ENCODE assay signal across 5 worm cellular contexts in genomic region chrII:12799927-12800522, ce11.
TF ChIP-seq lines count a peak whose summit lies in the region.

No protein-coding gene starts in this region.

TF ChIP-seq in whole organism, L1 larva, 84 proteins besides CTCF, POLR2A, EP300 and RAD21 (continued from another document and continues in another):
- TF ChIP-seq aha-1 (tag; optimal IDR thresholded peaks at IDR 0.05; lab: Kevin White, UChicago), result no peak
- TF ChIP-seq grh-1 (GFP tag; IDR thresholded peaks at IDR 0.05; lab: Robert Waterston, UW), result peak; percentile 34; the same call in 1 of the 2 replicates
- TF ChIP-seq snu-23 (GFP tag; optimal IDR thresholded peaks at IDR 0.05; lab: Kevin White, UChicago), result peak; percentile 61
- TF ChIP-seq dsc-1 (tag; optimal IDR thresholded peaks at IDR 0.05; lab: Kevin White, UChicago), result no peak
- TF ChIP-seq nhr-71 (tag; optimal IDR thresholded peaks at IDR 0.05; lab: Kevin White, UChicago), result peak; percentile 68
- TF ChIP-seq unc-98 (GFP tag; IDR thresholded peaks at IDR 0.05; lab: Robert Waterston, UW), result no peak
- TF ChIP-seq nhr-85 (tag; lab: Kevin White, UChicago), result peak; percentile 45
- peak; percentile 14 to 36 for TF ChIP-seq lin-35 (GFP tag; optimal IDR thresholded peaks at IDR 0.05; lab: Kevin White, UChicago)
- TF ChIP-seq nhr-90 (tag; optimal IDR thresholded peaks at IDR 0.05; lab: Kevin White, UChicago; ENCODE audit: poor library complexity), result peak; percentile 6
- TF ChIP-seq mep-1 (tag; optimal IDR thresholded peaks at IDR 0.05; lab: Kevin White, UChicago), result no peak
- TF ChIP-seq Y116A8C.19 (tag; optimal IDR thresholded peaks at IDR 0.05; lab: Kevin White, UChicago; ENCODE audit: borderline replicate concordance), result no peak
- peak; percentile 83 for TF ChIP-seq nhr-20 (tag; optimal IDR thresholded peaks at IDR 0.05; lab: Kevin White, UChicago)
- no peak for TF ChIP-seq efl-3 (GFP tag; optimal IDR thresholded peaks at IDR 0.05; lab: Kevin White, UChicago)
- TF ChIP-seq nhr-11 (tag; optimal IDR thresholded peaks at IDR 0.05; lab: Kevin White, UChicago), result peak; percentile 75
- peak; percentile 4 for TF ChIP-seq ztf-4 (tag; optimal IDR thresholded peaks at IDR 0.05; lab: Kevin White, UChicago)
- TF ChIP-seq lsy-2 (tag; optimal IDR thresholded peaks at IDR 0.05; lab: Kevin White, UChicago), result peak; percentile 82 to 85
- TF ChIP-seq elt-3 (tag; optimal IDR thresholded peaks at IDR 0.05; lab: Kevin White, UChicago), result peak in 2 of 6 experiments; percentile 21 to 32
- TF ChIP-seq mdl-1 (tag; optimal IDR thresholded peaks at IDR 0.05; lab: Kevin White, UChicago), result peak in 1 of 2 experiments; percentile 83
- TF ChIP-seq nhr-76 (tag; optimal IDR thresholded peaks at IDR 0.05; lab: Kevin White, UChicago), result no peak
- TF ChIP-seq sox-4 (tag; optimal IDR thresholded peaks at IDR 0.05; lab: Kevin White, UChicago), result no peak
- TF ChIP-seq tbx-2 (tag; optimal IDR thresholded peaks at IDR 0.05; lab: Kevin White, UChicago), result peak; percentile 63
- peak; percentile 46 to 86 for TF ChIP-seq efl-1 (optimal IDR thresholded peaks at IDR 0.05; lab: Kevin White, UChicago)
- peak; percentile 70 to 71 for TF ChIP-seq efl-1 (GFP tag; optimal IDR thresholded peaks at IDR 0.05 in 1 of 2; lab: Kevin White, UChicago)
- no peak for TF ChIP-seq hpl-2 (GFP tag; optimal IDR thresholded peaks at IDR 0.05; lab: Kevin White, UChicago)
- peak; percentile 57 for TF ChIP-seq nhr-19 (GFP tag; conservative IDR thresholded peaks at IDR 0.05; lab: Robert Waterston, UW)
- no peak for TF ChIP-seq xbp-1 (tag; optimal IDR thresholded peaks at IDR 0.05; lab: Kevin White, UChicago)

TF ChIP-seq in whole organism, L2 larva, 48 proteins besides CTCF, POLR2A, EP300 and RAD21 (continued from another document):
- TF ChIP-seq sem-4 (tag; optimal IDR thresholded peaks at IDR 0.05; lab: Kevin White, UChicago), result no peak
- TF ChIP-seq ztf-4 (tag; optimal IDR thresholded peaks at IDR 0.05; lab: Kevin White, UChicago), result peak; percentile 8
- peak; percentile 85 for TF ChIP-seq sma-9 (GFP tag; optimal IDR thresholded peaks at IDR 0.05; lab: Kevin White, UChicago)
- no peak for TF ChIP-seq sma-9 (tag; optimal IDR thresholded peaks at IDR 0.05; lab: Kevin White, UChicago)
TF ChIP-seq in whole organism, L2 larva: peak in this region for 12.

TF ChIP-seq in whole organism, L3 larva, 47 proteins besides CTCF, POLR2A, EP300 and RAD21 (continued from another document):
- TF ChIP-seq lsy-12 (tag; optimal IDR thresholded peaks at IDR 0.05; lab: Kevin White, UChicago) (no peak), jun-1 (tag; optimal IDR thresholded peaks at IDR 0.05; lab: Kevin White, UChicago) (no peak), elt-2 (tag; optimal IDR thresholded peaks at IDR 0.05; lab: Kevin White, UChicago) (peak; percentile 15), fkh-2 (tag; optimal IDR thresholded peaks at IDR 0.05; lab: Kevin White, UChicago) (no peak), hmg-11 (tag; optimal IDR thresholded peaks at IDR 0.05; lab: Kevin White, UChicago) (no peak), ceh-9 (tag; optimal IDR thresholded peaks at IDR 0.05; lab: Kevin White, UChicago) (no peak), nfya-1 (tag; optimal IDR thresholded peaks at IDR 0.05; lab: Kevin White, UChicago; ENCODE audit: insufficient read depth) (peak; percentile 32), nhr-12 (tag; optimal IDR thresholded peaks at IDR 0.05; lab: Kevin White, UChicago) (no peak), lin-39 (tag; optimal IDR thresholded peaks at IDR 0.05; lab: Kevin White, UChicago) (no peak), elt-3 (tag; optimal IDR thresholded peaks at IDR 0.05; lab: Kevin White, UChicago) (no peak), ceh-82 (tag; optimal IDR thresholded peaks at IDR 0.05; lab: Kevin White, UChicago) (no peak), elt-1 (tag; optimal IDR thresholded peaks at IDR 0.05; lab: Kevin White, UChicago) (no peak), skn-1 (tag; optimal IDR thresholded peaks at IDR 0.05; lab: Kevin White, UChicago) (no peak)
TF ChIP-seq in whole organism, L3 larva: peak in this region for 7.

TF ChIP-seq in whole organism, L4 larva, 104 proteins besides CTCF, POLR2A, EP300 and RAD21 (continued from another document and continues in another):
- TF ChIP-seq nhr-48 (tag; optimal IDR thresholded peaks at IDR 0.05; lab: Kevin White, UChicago) (no peak), lin-1 (GFP tag; IDR thresholded peaks at IDR 0.05; lab: Robert Waterston, UW) (no peak), Y5F2A.4 (GFP tag; optimal IDR thresholded peaks at IDR 0.05; lab: Kevin White, UChicago) (no peak), lin-13 (GFP tag; optimal IDR thresholded peaks at IDR 0.05; lab: Kevin White, UChicago) (no peak), ZK337.2 (GFP tag; IDR thresholded peaks at IDR 0.05; lab: Robert Waterston, UW) (no peak), dmd-8 (GFP tag; IDR thresholded peaks at IDR 0.05; lab: Robert Waterston, UW) (no peak), aha-1 (tag; lab: Kevin White, UChicago) (peak; percentile 38), snpc-4 (tag; optimal IDR thresholded peaks at IDR 0.05; lab: Kevin White, UChicago) (no peak), nhr-10 (tag; optimal IDR thresholded peaks at IDR 0.05; lab: Kevin White, UChicago) (no peak), daf-12 (tag; optimal IDR thresholded peaks at IDR 0.05; lab: Kevin White, UChicago) (no peak), F26F4.8 (GFP tag; conservative IDR thresholded peaks at IDR 0.05; lab: Robert Waterston, UW) (no peak), duxl-1 (tag; optimal IDR thresholded peaks at IDR 0.05; lab: Kevin White, UChicago; ENCODE audit: poor library complexity) (no peak), nhr-111 (GFP tag; optimal IDR thresholded peaks at IDR 0.05; lab: Kevin White, UChicago) (no peak), ceh-32 (tag; optimal IDR thresholded peaks at IDR 0.05; lab: Kevin White, UChicago; ENCODE audit: poor library complexity) (no peak), ceh-82 (tag; optimal IDR thresholded peaks at IDR 0.05; lab: Kevin White, UChicago) (no peak), D1046.2 (GFP tag; IDR thresholded peaks at IDR 0.05; lab: Robert Waterston, UW) (no peak), nhr-6 (tag; optimal IDR thresholded peaks at IDR 0.05; lab: Kevin White, UChicago) (no peak), ztf-7 (tag; optimal IDR thresholded peaks at IDR 0.05; lab: Kevin White, UChicago) (no peak), ztf-11 (tag; optimal IDR thresholded peaks at IDR 0.05; lab: Kevin White, UChicago) (no peak), zip-2 (tag; optimal IDR thresholded peaks at IDR 0.05; lab: Kevin White, UChicago) (no peak), ces-1 (GFP tag; optimal IDR thresholded peaks at IDR 0.05; lab: Kevin White, UChicago) (no peak), T26A8.4 (GFP tag; IDR thresholded peaks at IDR 0.05; lab: Robert Waterston, UW) (no peak), sdz-12 (GFP tag; optimal IDR thresholded peaks at IDR 0.05; lab: Kevin White, UChicago) (no peak), nhr-76 (tag; optimal IDR thresholded peaks at IDR 0.05; lab: Kevin White, UChicago) (no peak), F10B5.3 (tag; optimal IDR thresholded peaks at IDR 0.05; lab: Kevin White, UChicago) (no peak), fos-1 (tag; optimal IDR thresholded peaks at IDR 0.05; lab: Kevin White, UChicago) (no peak), unc-62 (GFP tag; optimal IDR thresholded peaks at IDR 0.05 in 1 of 2; lab: Kevin White, UChicago) (no peak), unc-62 (tag; optimal IDR thresholded peaks at IDR 0.05; lab: Kevin White, UChicago) (no peak), ceh-62 (tag; optimal IDR thresholded peaks at IDR 0.05; lab: Kevin White, UChicago) (no peak), zip-11 (GFP tag; IDR thresholded peaks at IDR 0.05; lab: Robert Waterston, UW) (no peak), Y105C5A.15 (GFP tag; IDR thresholded peaks at IDR 0.05; lab: Robert Waterston, UW) (no peak), cey-2 (tag; optimal IDR thresholded peaks at IDR 0.05; lab: Kevin White, UChicago; ENCODE audit: borderline replicate concordance, insufficient read depth) (no peak), mxl-2 (GFP tag; conservative IDR thresholded peaks at IDR 0.05; lab: Robert Waterston, UW) (no peak), zag-1 (tag; optimal IDR thresholded peaks at IDR 0.05; lab: Kevin White, UChicago) (no peak), F44E2.7 (GFP tag; IDR thresholded peaks at IDR 0.05; lab: Robert Waterston, UW) (no peak), vab-7 (GFP tag; IDR thresholded peaks at IDR 0.05; lab: Robert Waterston, UW) (no peak), jun-1 (tag; optimal IDR thresholded peaks at IDR 0.05; lab: Kevin White, UChicago) (no peak), attf-4 (tag; optimal IDR thresholded peaks at IDR 0.05; lab: Kevin White, UChicago) (no peak), T20F7.1 (GFP tag; optimal IDR thresholded peaks at IDR 0.05; lab: Kevin White, UChicago) (no peak), skn-1 (tag; optimal IDR thresholded peaks at IDR 0.05; lab: Kevin White, UChicago) (no peak), R02D3.7 (tag; optimal IDR thresholded peaks at IDR 0.05; lab: Kevin White, UChicago) (no peak), nhr-28 (tag; optimal IDR thresholded peaks at IDR 0.05; lab: Kevin White, UChicago) (peak; percentile 77), nhr-102 (tag; optimal IDR thresholded peaks at IDR 0.05; lab: Kevin White, UChicago) (no peak), dpl-1 (GFP tag; optimal IDR thresholded peaks at IDR 0.05; lab: Kevin White, UChicago) (peak; percentile 39), mes-2 (tag; optimal IDR thresholded peaks at IDR 0.05; lab: Kevin White, UChicago; ENCODE audit: poor library complexity, severe bottlenecking) (peak; percentile 20), daf-19 (GFP tag; conservative IDR thresholded peaks at IDR 0.05; lab: Robert Waterston, UW) (no peak), lin-15B (tag; optimal IDR thresholded peaks at IDR 0.05; lab: Kevin White, UChicago) (no peak), Y75B8A.6 (GFP tag; IDR thresholded peaks at IDR 0.05; lab: Robert Waterston, UW) (no peak), pqm-1 (tag; optimal IDR thresholded peaks at IDR 0.05; lab: Kevin White, UChicago) (no peak)

TF ChIP-seq in whole organism, young adult, 124 proteins besides CTCF, POLR2A, EP300 and RAD21 (continued from another document and continues in another):
- no peak for TF ChIP-seq nhr-80 (tag; optimal IDR thresholded peaks at IDR 0.05; lab: Kevin White, UChicago)
- TF ChIP-seq die-1 (tag; optimal IDR thresholded peaks at IDR 0.05; lab: Kevin White, UChicago), result no peak
- no peak for TF ChIP-seq zim-3 (tag; optimal IDR thresholded peaks at IDR 0.05; lab: Kevin White, UChicago)
- TF ChIP-seq attf-3 (GFP tag; conservative IDR thresholded peaks at IDR 0.05; lab: Robert Waterston, UW), result 0 out of 2 replicates have a peak, but pooled peaks have one; percentile 57
- no peak for TF ChIP-seq hlh-26 (GFP tag; conservative IDR thresholded peaks at IDR 0.05; lab: Robert Waterston, UW)
- no peak for TF ChIP-seq ceh-79 (tag; optimal IDR thresholded peaks at IDR 0.05; lab: Kevin White, UChicago)
- no peak for TF ChIP-seq ztf-25 (GFP tag; IDR thresholded peaks at IDR 0.05; lab: Robert Waterston, UW)
- TF ChIP-seq K12H6.12 (tag; optimal IDR thresholded peaks at IDR 0.05; lab: Kevin White, UChicago), result no peak
- no peak for TF ChIP-seq ceh-40 (GFP tag; IDR thresholded peaks at IDR 0.05; lab: Robert Waterston, UW)
- TF ChIP-seq madf-10 (tag; optimal IDR thresholded peaks at IDR 0.05; lab: Kevin White, UChicago), result no peak
- no peak for TF ChIP-seq K11D2.4 (GFP tag; IDR thresholded peaks at IDR 0.05; lab: Robert Waterston, UW)
- no peak for TF ChIP-seq snpc-4 (GFP tag; optimal IDR thresholded peaks at IDR 0.05; lab: Kevin White, UChicago)
- peak in 2 of 4 experiments; percentile 32 to 47 for TF ChIP-seq snpc-4 (tag; optimal IDR thresholded peaks at IDR 0.05; lab: Kevin White, UChicago)
- no peak for TF ChIP-seq mxl-1 (tag; optimal IDR thresholded peaks at IDR 0.05; lab: Kevin White, UChicago)
- no peak for TF ChIP-seq let-607 (tag; optimal IDR thresholded peaks at IDR 0.05; lab: Kevin White, UChicago)
- TF ChIP-seq unc-130 (GFP tag; optimal IDR thresholded peaks at IDR 0.05; lab: Kevin White, UChicago), result peak; percentile 38
- no peak for TF ChIP-seq rec-8 (tag; optimal IDR thresholded peaks at IDR 0.05; lab: Kevin White, UChicago)
- no peak for TF ChIP-seq ZK185.1 (tag; optimal IDR thresholded peaks at IDR 0.05; lab: Kevin White, UChicago; ENCODE audit: poor library complexity, severe bottlenecking)
- TF ChIP-seq B0261.1 (tag; optimal IDR thresholded peaks at IDR 0.05; lab: Kevin White, UChicago), result no peak
- no peak for TF ChIP-seq Y53G8AR.9 (GFP tag; conservative IDR thresholded peaks at IDR 0.05; lab: Robert Waterston, UW)
- TF ChIP-seq ets-4 (GFP tag; optimal IDR thresholded peaks at IDR 0.05; lab: Kevin White, UChicago), result no peak
- TF ChIP-seq tbx-9 (tag; optimal IDR thresholded peaks at IDR 0.05; lab: Kevin White, UChicago; ENCODE audit: borderline replicate concordance), result no peak
- TF ChIP-seq egrh-3 (GFP tag; IDR thresholded peaks at IDR 0.05; lab: Robert Waterston, UW), result no peak
- TF ChIP-seq sdz-38 (tag; optimal IDR thresholded peaks at IDR 0.05; lab: Kevin White, UChicago), result no peak
- TF ChIP-seq somi-1 (GFP tag; optimal IDR thresholded peaks at IDR 0.05; lab: Kevin White, UChicago), result no peak
- TF ChIP-seq ccch-3 (GFP tag; optimal IDR thresholded peaks at IDR 0.05; lab: Kevin White, UChicago), result no peak
- TF ChIP-seq egl-44 (GFP tag; IDR thresholded peaks at IDR 0.05; lab: Robert Waterston, UW), result no peak
- TF ChIP-seq him-1 (tag; optimal IDR thresholded peaks at IDR 0.05; lab: Kevin White, UChicago), result peak; percentile 66
- peak; percentile 7 for TF ChIP-seq lin-40 (tag; optimal IDR thresholded peaks at IDR 0.05; lab: Kevin White, UChicago)
- TF ChIP-seq akir-1 (GFP tag; optimal IDR thresholded peaks at IDR 0.05; lab: Kevin White, UChicago), result no peak
- no peak for TF ChIP-seq F10E7.11 (tag; optimal IDR thresholded peaks at IDR 0.05; lab: Kevin White, UChicago)
- TF ChIP-seq D2030.7 (GFP tag; IDR thresholded peaks at IDR 0.05; lab: Robert Waterston, UW), result peak; percentile 90
- TF ChIP-seq lin-26 (GFP tag; IDR thresholded peaks at IDR 0.05; lab: Robert Waterston, UW), result no peak
- TF ChIP-seq F23B12.7 (tag; optimal IDR thresholded peaks at IDR 0.05; lab: Kevin White, UChicago; ENCODE audit: insufficient read depth), result no peak
- TF ChIP-seq ama-1 (optimal IDR thresholded peaks at IDR 0.05; lab: Kevin White, UChicago), result no peak
- TF ChIP-seq ama-1 (GFP tag; optimal IDR thresholded peaks at IDR 0.05; lab: Kevin White, UChicago), result no peak
- TF ChIP-seq bed-2 (GFP tag; IDR thresholded peaks at IDR 0.05; lab: Robert Waterston, UW), result no peak
- TF ChIP-seq madf-8 (GFP tag; conservative IDR thresholded peaks at IDR 0.05; lab: Robert Waterston, UW), result peak; percentile 91
- TF ChIP-seq nfyb-1 (GFP tag; IDR thresholded peaks at IDR 0.05; lab: Robert Waterston, UW), result peak; percentile 62; the same call in 1 of the 2 replicates
- no peak for TF ChIP-seq sptf-2 (GFP tag; optimal IDR thresholded peaks at IDR 0.05; lab: Kevin White, UChicago)
- TF ChIP-seq F33H1.4 (GFP tag; IDR thresholded peaks at IDR 0.05; lab: Robert Waterston, UW), result peak; percentile 84
- TF ChIP-seq hsf-1 (GFP tag; IDR thresholded peaks at IDR 0.05; lab: Robert Waterston, UW), result peak; percentile 79
- no peak for TF ChIP-seq T07F8.4 (tag; optimal IDR thresholded peaks at IDR 0.05; lab: Kevin White, UChicago)
- no peak for TF ChIP-seq repo-1 (tag; optimal IDR thresholded peaks at IDR 0.05; lab: Kevin White, UChicago)
- TF ChIP-seq snpc-1.1 (tag; optimal IDR thresholded peaks at IDR 0.05; lab: Kevin White, UChicago; ENCODE audit: insufficient read depth), result peak; percentile 52
- TF ChIP-seq B0035.1 (tag; optimal IDR thresholded peaks at IDR 0.05; lab: Kevin White, UChicago), result no peak
- peak; percentile 54 for TF ChIP-seq B0336.3 (GFP tag; IDR thresholded peaks at IDR 0.05; lab: Robert Waterston, UW)
- TF ChIP-seq ztf-3 (GFP tag; optimal IDR thresholded peaks at IDR 0.05; lab: Kevin White, UChicago), result no peak
- no peak for TF ChIP-seq nhr-179 (tag; optimal IDR thresholded peaks at IDR 0.05; lab: Kevin White, UChicago)
- no peak for TF ChIP-seq lsy-27 (tag; optimal IDR thresholded peaks at IDR 0.05; lab: Kevin White, UChicago; ENCODE audit: borderline replicate concordance, insufficient read depth)
- peak; percentile 98 for TF ChIP-seq lin-54 (GFP tag; optimal IDR thresholded peaks at IDR 0.05; lab: Kevin White, UChicago)
- no peak for TF ChIP-seq lir-1 (GFP tag; conservative IDR thresholded peaks at IDR 0.05; lab: Robert Waterston, UW)
- TF ChIP-seq C17E4.6 (GFP tag; IDR thresholded peaks at IDR 0.05; lab: Robert Waterston, UW), result 0 out of 2 replicates have a peak, but pooled peaks have one; percentile 33
- TF ChIP-seq let-526 (GFP tag; IDR thresholded peaks at IDR 0.05; lab: Robert Waterston, UW), result no peak
- no peak for TF ChIP-seq ceh-58 (GFP tag; IDR thresholded peaks at IDR 0.05; lab: Robert Waterston, UW)
